Worm (Caenorhabditis elegans): ENCODE results near the gene Y45F3A.4.

- TF ChIP-seq nhr-11 (tag; optimal IDR thresholded peaks at IDR 0.05) (no peak), unc-39 (tag; optimal IDR thresholded peaks at IDR 0.05) (no peak), nhr-6 (tag; optimal IDR thresholded peaks at IDR 0.05) (no peak), nhr-25 (tag; optimal IDR thresholded peaks at IDR 0.05) (no peak), nhr-237 (tag; optimal IDR thresholded peaks at IDR 0.05) (no peak)
These were observed 6.0 kb downstream of the Y45F3A.4 start for ce11 chrIII:10569246-10569645.
